Fruit fly (Drosophila melanogaster) Kc167 (cell line): Measurements from ENCODE around the gene ATPsynE.

Experiments
- Sin3A ChIP-seq: fragments of >200 bp; optimal IDR thresholded peaks from 2 replicates; lab custom pipeline; 2018; ENCODE audit warnings: missing external identifiers
- h ChIP-seq: fragments of >200 bp; optimal IDR thresholded peaks from 3 replicates; lab custom pipeline; 2018; ENCODE audit warnings: missing external identifiers

DNA sequence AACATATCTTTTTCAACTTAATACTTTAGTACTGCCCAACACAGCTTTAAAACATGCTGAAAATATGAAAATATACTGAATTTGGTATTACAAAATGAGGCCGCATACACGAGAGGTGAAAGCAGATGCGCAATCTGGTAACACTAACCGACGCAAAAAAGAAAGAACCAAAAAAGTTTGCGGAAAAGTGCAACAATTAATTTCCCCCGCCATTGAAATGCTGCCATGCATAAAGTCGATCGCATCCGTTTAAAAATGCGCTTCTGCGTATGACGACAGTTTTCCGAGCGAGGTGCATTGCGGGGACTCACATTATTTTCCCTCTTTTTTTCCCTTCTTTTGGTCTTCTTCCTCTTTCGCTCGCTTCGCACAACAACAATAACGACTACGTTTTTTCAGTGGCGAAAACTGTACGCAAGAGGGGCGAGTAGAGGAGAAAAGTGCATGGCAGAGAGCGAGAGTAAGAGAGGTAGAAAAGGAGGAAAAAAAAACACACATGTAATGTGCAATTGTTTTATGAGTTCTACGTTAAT is 10.8 kb upstream of the ATPsynE start, which contains the start of gene Set8:
- no peak for TF ChIP-seq Sin3A (lab: Kevin White, UChicago)
- no peak for TF ChIP-seq h
